Worm (Caenorhabditis elegans) whole organism, mixed stage, embryonic: ENCODE data around the gene F41E7.7.

Experiments used
- M03D4.4 ChIP-seq: sonication (generic microtip); optimal IDR thresholded peaks from 2 replicates; lab custom pipeline; 2017; ENCODE audit warnings: mild to moderate bottlenecking, missing genetic modification characterization, missing compliant biosample characterization
- ces-1 ChIP-seq: fragments of 150-350 bp; optimal IDR thresholded peaks from 2 replicates; lab custom pipeline; 2014; ENCODE audit warnings: missing biosample characterization, missing genetic modification reagents, missing genetic modification characterization
- cnd-1 ChIP-seq: fragments of 200-800 bp; sonication (Bioruptor generic); optimal IDR thresholded peaks from 2 replicates; lab custom pipeline; 2018; ENCODE audit warnings: mild to moderate bottlenecking, missing genetic modification characterization, missing compliant biosample characterization
- elt-1 ChIP-seq: sonication (generic microtip); optimal IDR thresholded peaks from 2 replicates; lab custom pipeline; 2017; ENCODE audit warnings: missing genetic modification characterization, mild to moderate bottlenecking, missing compliant biosample characterization, antibody characterized with exemption, moderate library complexity, borderline replicate concordance; ENCODE audit not compliant: insufficient read depth
- lin-13 ChIP-seq: fragments of 150-350 bp; optimal IDR thresholded peaks from 2 replicates; lab custom pipeline; 2014; ENCODE audit warnings: missing biosample characterization, missing genetic modification characterization
- mab-5 ChIP-seq: fragments of 150-350 bp; optimal IDR thresholded peaks from 2 replicates; lab custom pipeline; 2014; ENCODE audit warnings: missing biosample characterization, missing genetic modification characterization
- nhr-28 ChIP-seq: fragments of 150-350 bp; optimal IDR thresholded peaks from 2 replicates; lab custom pipeline; 2014; ENCODE audit warnings: missing biosample characterization, missing genetic modification characterization
- pha-4 ChIP-seq: fragments of 150-350 bp; optimal IDR thresholded peaks from 2 replicates; lab custom pipeline; 2018; ENCODE audit warnings: missing biosample characterization, missing genetic modification reagents, missing genetic modification characterization
- snpc-4 ChIP-seq: fragments of 150-350 bp; optimal IDR thresholded peaks from 2 replicates; lab custom pipeline; 2014; ENCODE audit warnings: missing biosample characterization, missing genetic modification characterization
- unc-39 ChIP-seq: fragments of 150-350 bp; optimal IDR thresholded peaks from 2 replicates; lab custom pipeline; 2014; ENCODE audit warnings: missing biosample characterization, missing genetic modification characterization
- unc-62 ChIP-seq: fragments of 150-350 bp; optimal IDR thresholded peaks from 2 replicates; lab custom pipeline; 2014; ENCODE audit warnings: missing biosample characterization, missing genetic modification reagents, missing genetic modification characterization
- zip-8 ChIP-seq: fragments of 150-350 bp; optimal IDR thresholded peaks from 2 replicates; lab custom pipeline; 2014; ENCODE audit warnings: missing biosample characterization, missing genetic modification characterization
- ztf-11 ChIP-seq: fragments of 150-350 bp; optimal IDR thresholded peaks from 2 replicates; lab custom pipeline; 2014; ENCODE audit warnings: missing biosample characterization, missing genetic modification characterization

DNA sequence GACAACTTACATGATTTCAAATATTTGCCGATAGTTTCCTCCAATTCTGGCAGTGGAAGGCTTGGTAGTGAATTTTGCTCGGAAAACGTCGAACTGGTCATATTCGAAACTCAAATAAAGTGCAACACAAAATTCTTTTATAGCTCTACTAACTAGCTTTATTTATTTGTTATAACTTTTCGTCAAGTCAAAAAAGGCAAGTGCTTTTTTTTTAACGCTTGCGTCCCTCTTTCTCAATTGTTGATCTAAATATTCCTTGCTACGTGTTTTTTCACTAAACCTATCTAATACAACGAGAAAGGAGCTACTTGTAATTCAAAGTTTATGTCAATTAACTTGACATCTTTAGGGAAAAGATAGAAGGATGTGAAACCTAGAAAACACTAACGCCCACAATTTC, 2.8 kb downstream of the F41E7.7 start, which contains the start of gene F41E7.6:
- TF ChIP-seq ces-1 (GFP tag; lab: Kevin White, UChicago) (no peak), ztf-11 (tag; lab: Kevin White, UChicago) (no peak), unc-62 (GFP tag; lab: Kevin White, UChicago) (no peak), mab-5 (no peak), lin-13 (tag; lab: Kevin White, UChicago) (no peak), nhr-28 (tag; lab: Kevin White, UChicago) (no peak), M03D4.4 (no peak), snpc-4 (tag; lab: Kevin White, UChicago) (no peak), elt-1 (tag; lab: Kevin White, UChicago) (no peak), zip-8 (tag; lab: Kevin White, UChicago) (no peak), pha-4 (tag; lab: Kevin White, UChicago) (no peak), cnd-1 (tag; lab: Kevin White, UChicago) (no peak), unc-39 (tag; lab: Kevin White, UChicago) (no peak)
